Fruit fly (Drosophila melanogaster): ENCODE results near the gene LManI.

The LManI gene

DNA sequence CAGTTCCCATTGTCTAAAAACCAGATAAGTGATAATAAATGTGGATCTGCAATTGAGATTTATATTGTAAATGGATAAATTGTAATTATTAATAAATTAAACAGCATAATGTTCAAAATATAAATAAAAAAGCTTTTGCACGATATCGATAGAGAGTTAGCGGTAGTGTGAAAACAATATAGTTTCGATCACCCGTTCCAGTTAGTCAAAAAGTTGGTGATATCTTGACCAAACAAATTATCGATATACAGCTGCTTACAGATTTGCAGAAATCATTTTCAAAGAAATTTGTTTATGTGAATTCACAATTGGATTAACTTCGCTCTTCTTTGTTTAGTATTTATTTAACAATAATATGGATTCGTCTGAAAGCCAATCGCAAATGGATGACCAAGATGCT, 17.9 kb downstream of the LManI start, which contains the start of gene Nse4 (continued):
- TF ChIP-seq Dbx (GFP tag; IDR thresholded peaks at IDR 0.05) (no peak), Awh (GFP tag; IDR thresholded peaks at IDR 0.05) (no peak), CG12155 (GFP tag; optimal IDR thresholded peaks at IDR 0.05) (no peak), ase (GFP tag; IDR thresholded peaks at IDR 0.05) (no peak), CG6254 (GFP tag; optimal IDR thresholded peaks at IDR 0.05) (no peak), ash1 (GFP tag; optimal IDR thresholded peaks at IDR 0.05) (no peak), gfzf (GFP tag; optimal IDR thresholded peaks at IDR 0.05) (no peak), CG9932 (GFP tag; IDR thresholded peaks at IDR 0.05) (no peak), h (optimal IDR thresholded peaks at IDR 0.05) (no peak), CG15514 (GFP tag; optimal IDR thresholded peaks at IDR 0.05) (peak; percentile 25), tap (tag; optimal IDR thresholded peaks at IDR 0.05) (no peak), Drgx (GFP tag; IDR thresholded peaks at IDR 0.05) (no peak), CG10431 (GFP tag; optimal IDR thresholded peaks at IDR 0.05) (no peak), CG8359 (GFP tag; optimal IDR thresholded peaks at IDR 0.05; ENCODE audit: borderline replicate concordance) (no peak), Stat92E (GFP tag; optimal IDR thresholded peaks at IDR 0.05) (no peak), CG4328 (GFP tag; optimal IDR thresholded peaks at IDR 0.05) (no peak), sc (optimal IDR thresholded peaks at IDR 0.05) (no peak), sc (GFP tag; optimal IDR thresholded peaks at IDR 0.05) (no peak), CG3726 (GFP tag; IDR thresholded peaks at IDR 0.05) (no peak), run (tag; optimal IDR thresholded peaks at IDR 0.05) (no peak), CG17912 (GFP tag; optimal IDR thresholded peaks at IDR 0.05) (no peak), crp (GFP tag; optimal IDR thresholded peaks at IDR 0.05) (peak in 1 of 2 experiments; percentile 70), Trl (optimal IDR thresholded peaks at IDR 0.05) (no peak), Trl (GFP tag; optimal IDR thresholded peaks at IDR 0.05) (no peak), CG11247 (GFP tag; IDR thresholded peaks at IDR 0.05) (no peak), CG17186 (GFP tag; optimal IDR thresholded peaks at IDR 0.05) (no peak), CG10462 (GFP tag; optimal IDR thresholded peaks at IDR 0.05) (no peak), CG12236 (GFP tag; optimal IDR thresholded peaks at IDR 0.05) (no peak), CG8765 (GFP tag; IDR thresholded peaks at IDR 0.05) (no peak), dati (GFP tag; IDR thresholded peaks at IDR 0.05) (no peak), CG11696 (GFP tag; IDR thresholded peaks at IDR 0.05) (no peak), row (GFP tag; IDR thresholded peaks at IDR 0.05) (peak; percentile 40; the same call in 1 of the 3 replicates), Fer1 (GFP tag; optimal IDR thresholded peaks at IDR 0.05) (no peak), sens (GFP tag) (peak; percentile 75), stc (GFP tag; IDR thresholded peaks at IDR 0.05) (no peak), CG4282 (GFP tag; optimal IDR thresholded peaks at IDR 0.05) (no peak), grn (GFP tag; optimal IDR thresholded peaks at IDR 0.05) (no peak), emc (GFP tag; optimal IDR thresholded peaks at IDR 0.05) (no peak), Gug (GFP tag; IDR thresholded peaks at IDR 0.05) (no peak), cas (GFP tag; IDR thresholded peaks at IDR 0.05) (no peak), CG10274 (GFP tag; optimal IDR thresholded peaks at IDR 0.05) (no peak), Dll (GFP tag; IDR thresholded peaks at IDR 0.05; ENCODE audit: partially characterized antibody) (peak; percentile 77), NC2α (GFP tag; optimal IDR thresholded peaks at IDR 0.05) (no peak), CG3407 (GFP tag; optimal IDR thresholded peaks at IDR 0.05) (no peak), CG1529 (GFP tag; optimal IDR thresholded peaks at IDR 0.05) (no peak), CG42726 (GFP tag; IDR thresholded peaks at IDR 0.05; ENCODE audit: partially characterized antibody) (no peak), ttk (GFP tag; IDR thresholded peaks at IDR 0.05) (no peak), CG6689 (GFP tag; IDR thresholded peaks at IDR 0.05) (no peak), amos (GFP tag; IDR thresholded peaks at IDR 0.05; ENCODE audit: partially characterized antibody) (peak; percentile 84; the same call in 1 of the 2 replicates), sisA (GFP tag; IDR thresholded peaks at IDR 0.05) (no peak), CG34224 (GFP tag; IDR thresholded peaks at IDR 0.05; ENCODE audit: partially characterized antibody) (peak; percentile 93), CG10147 (GFP tag; optimal IDR thresholded peaks at IDR 0.05) (no peak)

All from whole organism, embryonic.